Worm (Caenorhabditis elegans) whole organism, L1 larva: ENCODE measurements around the gene F53H2.3.

Experiments
- C34B4.2 ChIP-seq: sonication (generic microtip); optimal IDR thresholded peaks from 2 replicates; lab custom pipeline; 2017; ENCODE audit warnings: mild to moderate bottlenecking, missing genetic modification characterization, missing compliant biosample characterization
- F16B12.6 ChIP-seq: fragments of 150-350 bp; optimal IDR thresholded peaks from 2 replicates; lab custom pipeline; 2014; ENCODE audit warnings: missing biosample characterization, missing genetic modification characterization
- aha-1 ChIP-seq: fragments of 150-350 bp; optimal IDR thresholded peaks from 2 replicates; lab custom pipeline; 2014; ENCODE audit warnings: missing biosample characterization, missing genetic modification characterization
- alr-1 ChIP-seq: fragments of 200-800 bp; sonication (Bioruptor generic); optimal IDR thresholded peaks from 2 replicates; lab custom pipeline; 2018; ENCODE audit warnings: borderline replicate concordance, mild to moderate bottlenecking, missing genetic modification characterization, missing compliant biosample characterization
- aly-2 ChIP-seq: fragments of 150-350 bp; optimal IDR thresholded peaks from 2 replicates; lab custom pipeline; 2014; ENCODE audit warnings: missing biosample characterization, missing genetic modification characterization
- ama-1 ChIP-seq: fragments of 150-350 bp; optimal IDR thresholded peaks from 2 replicates; lab custom pipeline; 2014
- ceh-8 ChIP-seq: fragments of 200-800 bp; sonication (Bioruptor generic); optimal IDR thresholded peaks from 2 replicates; lab custom pipeline; 2018; ENCODE audit warnings: mild to moderate bottlenecking, missing genetic modification characterization, moderate library complexity, missing compliant biosample characterization
- ceh-82 ChIP-seq, 3 experiments: fragments of 150-350 bp in 1 of 3; sonication (generic microtip) in 2 of 3; optimal IDR thresholded peaks; 2 replicates each; lab custom pipeline; 2014 to 2017; ENCODE audit warnings: missing biosample characterization in 3 of 3, missing genetic modification characterization in 3 of 3
- ceh-88 ChIP-seq: fragments of 200-800 bp; sonication (Bioruptor generic); IDR thresholded peaks from 2 replicates; pipeline ENCODE4 v1.3.6; 2022; ENCODE audit warnings: missing genetic modification characterization, missing compliant biosample characterization
- ceh-90 ChIP-seq: sonication (generic microtip); optimal IDR thresholded peaks from 2 replicates; lab custom pipeline; 2016; ENCODE audit warnings: missing genetic modification characterization, missing compliant biosample characterization
- ces-1 ChIP-seq: fragments of 150-350 bp; optimal IDR thresholded peaks from 2 replicates; lab custom pipeline; 2014; ENCODE audit warnings: missing biosample characterization, missing genetic modification reagents, missing genetic modification characterization
- dpl-1 ChIP-seq, 3 experiments: fragments of 150-350 bp in 2 of 3; sonication (generic microtip) in 1 of 3; optimal IDR thresholded peaks; 2 replicates each; lab custom pipeline; 2014 to 2017; ENCODE audit warnings: missing biosample characterization in 3 of 3, missing genetic modification characterization in 3 of 3, missing genetic modification reagents in 3 of 3
- dsc-1 ChIP-seq: sonication (generic microtip); optimal IDR thresholded peaks from 2 replicates; lab custom pipeline; 2016; ENCODE audit warnings: mild to moderate bottlenecking, missing genetic modification characterization, missing compliant biosample characterization
- efl-1 ChIP-seq, 4 experiments: fragments of 150-350 bp; optimal IDR thresholded peaks in 3 of 4; peaks in 1 of 4; 1 replicate in 1 of 4; 2 replicates in 3 of 4; lab custom pipeline; 2014; ENCODE audit warnings: missing biosample characterization in 2 of 4, missing genetic modification characterization in 2 of 4, missing genetic modification reagents in 2 of 4
- ets-5 ChIP-seq: fragments of 200-800 bp; sonication (Bioruptor generic); IDR thresholded peaks from 2 replicates; pipeline ENCODE4 v1.3.6; 2022; ENCODE audit warnings: missing genetic modification characterization, missing compliant biosample characterization
- irx-1 ChIP-seq: sonication (generic microtip); optimal IDR thresholded peaks from 2 replicates; lab custom pipeline; 2016; ENCODE audit warnings: missing genetic modification characterization, missing compliant biosample characterization
- isw-1 ChIP-seq: fragments of 200-800 bp; sonication (Bioruptor generic); IDR thresholded peaks from 2 replicates; pipeline ENCODE4 v1.3.6; 2022; ENCODE audit warnings: missing genetic modification characterization, missing compliant biosample characterization
- jun-1 ChIP-seq: fragments of 150-350 bp; optimal IDR thresholded peaks from 2 replicates; lab custom pipeline; 2014; ENCODE audit warnings: missing biosample characterization, missing genetic modification reagents, missing genetic modification characterization
- lin-13 ChIP-seq: fragments of 150-350 bp; optimal IDR thresholded peaks from 2 replicates; lab custom pipeline; 2014; ENCODE audit warnings: missing biosample characterization, missing genetic modification reagents, missing genetic modification characterization
- lin-14 ChIP-seq: fragments of 200-800 bp; sonication (Bioruptor generic); optimal IDR thresholded peaks from 2 replicates; lab custom pipeline; 2018; ENCODE audit warnings: mild to moderate bottlenecking, missing genetic modification characterization, moderate library complexity, missing compliant biosample characterization
- lin-15B ChIP-seq: fragments of 150-350 bp; sonication (generic microtip); optimal IDR thresholded peaks from 3 replicates; lab custom pipeline; 2014; ENCODE audit warnings: missing biosample characterization, missing genetic modification characterization
- lin-35 ChIP-seq, 2 experiments: fragments of 150-350 bp; optimal IDR thresholded peaks; 2 replicates each; lab custom pipeline; 2014; ENCODE audit warnings: missing biosample characterization in 2 of 2, missing genetic modification characterization in 2 of 2, missing genetic modification reagents in 2 of 2
- lin-39 ChIP-seq: fragments of 150-350 bp; optimal IDR thresholded peaks from 2 replicates; lab custom pipeline; 2014; ENCODE audit warnings: missing biosample characterization, missing genetic modification reagents, missing genetic modification characterization
- lir-3 ChIP-seq: sonication (generic microtip); optimal IDR thresholded peaks from 2 replicates; lab custom pipeline; 2016; ENCODE audit warnings: mild to moderate bottlenecking, missing genetic modification characterization, moderate library complexity, missing compliant biosample characterization; ENCODE audit not compliant: poor library complexity
- mab-9 ChIP-seq: fragments of 200-800 bp; sonication (Bioruptor generic); IDR thresholded peaks from 2 replicates; pipeline ENCODE4 v1.3.6; 2022; ENCODE audit warnings: missing genetic modification reagents, missing genetic modification characterization, missing compliant biosample characterization
- mdl-1 ChIP-seq, 2 experiments: fragments of 150-350 bp; optimal IDR thresholded peaks; 2 replicates each; lab custom pipeline; 2014 to 2017; ENCODE audit warnings: missing biosample characterization in 2 of 2, missing genetic modification characterization in 2 of 2, inconsistent platforms in 1 of 2
- mep-1 ChIP-seq: fragments of 150-350 bp; optimal IDR thresholded peaks from 2 replicates; lab custom pipeline; 2014; ENCODE audit warnings: missing biosample characterization, missing genetic modification characterization
- nhr-11 ChIP-seq: fragments of 150-350 bp; optimal IDR thresholded peaks from 2 replicates; lab custom pipeline; 2014; ENCODE audit warnings: missing biosample characterization, missing genetic modification characterization
- nhr-12 ChIP-seq: sonication (generic microtip); optimal IDR thresholded peaks from 2 replicates; lab custom pipeline; 2017; ENCODE audit warnings: missing biosample characterization, missing genetic modification characterization
- nhr-20 ChIP-seq: sonication (generic microtip); optimal IDR thresholded peaks from 2 replicates; lab custom pipeline; 2016; ENCODE audit warnings: mild to moderate bottlenecking, missing genetic modification characterization, missing compliant biosample characterization
- nhr-237 ChIP-seq: fragments of 150-350 bp; optimal IDR thresholded peaks from 2 replicates; lab custom pipeline; 2014; ENCODE audit warnings: missing biosample characterization, missing genetic modification characterization
- nhr-47 ChIP-seq: sonication (generic microtip); optimal IDR thresholded peaks from 2 replicates; lab custom pipeline; 2016; ENCODE audit warnings: mild to moderate bottlenecking, missing genetic modification characterization, moderate library complexity, missing compliant biosample characterization
- nhr-71 ChIP-seq: sonication (generic microtip); optimal IDR thresholded peaks from 2 replicates; lab custom pipeline; 2016; ENCODE audit warnings: mild to moderate bottlenecking, missing genetic modification characterization, moderate library complexity, missing compliant biosample characterization
- nhr-77 ChIP-seq: fragments of 150-350 bp; optimal IDR thresholded peaks from 2 replicates; lab custom pipeline; 2014; ENCODE audit warnings: missing biosample characterization, missing genetic modification characterization
- nhr-85 ChIP-seq: sonication (generic microtip); peaks from one replicate; lab custom pipeline; 2016; ENCODE audit warnings: missing genetic modification characterization, inconsistent platforms, missing compliant biosample characterization
- nhr-90 ChIP-seq: sonication (generic microtip); optimal IDR thresholded peaks from 2 replicates; lab custom pipeline; 2016; ENCODE audit warnings: mild to moderate bottlenecking, missing genetic modification characterization, missing compliant biosample characterization; ENCODE audit not compliant: poor library complexity
- pag-3 ChIP-seq: sonication (generic microtip); optimal IDR thresholded peaks from 2 replicates; lab custom pipeline; 2017; ENCODE audit warnings: missing genetic modification characterization, mild to moderate bottlenecking, missing compliant biosample characterization, antibody characterized with exemption, borderline replicate concordance; ENCODE audit not compliant: insufficient read depth
- pax-3 ChIP-seq: fragments of 200-800 bp; sonication (Bioruptor generic); optimal IDR thresholded peaks from 2 replicates; lab custom pipeline; 2018; ENCODE audit warnings: mild to moderate bottlenecking, missing genetic modification characterization, moderate library complexity, missing compliant biosample characterization
- skn-1 ChIP-seq: fragments of 150-350 bp; optimal IDR thresholded peaks from 2 replicates; lab custom pipeline; 2014; ENCODE audit warnings: missing biosample characterization, missing genetic modification characterization
- snpc-4 ChIP-seq: fragments of 150-350 bp; optimal IDR thresholded peaks from 2 replicates; lab custom pipeline; 2014; ENCODE audit warnings: missing biosample characterization, missing genetic modification characterization
- snu-23 ChIP-seq: sonication (generic microtip); optimal IDR thresholded peaks from 2 replicates; lab custom pipeline; 2016; ENCODE audit warnings: missing genetic modification characterization, missing compliant biosample characterization
- tbx-2 ChIP-seq: sonication (generic microtip); optimal IDR thresholded peaks from 2 replicates; lab custom pipeline; 2016; ENCODE audit warnings: missing genetic modification characterization, missing compliant biosample characterization
- unc-98 ChIP-seq: fragments of 200-800 bp; sonication (Bioruptor generic); IDR thresholded peaks from 2 replicates; pipeline ENCODE4 v1.3.6; 2022; ENCODE audit warnings: missing genetic modification characterization, missing compliant biosample characterization
- vab-15 ChIP-seq: sonication (generic microtip); optimal IDR thresholded peaks from 2 replicates; lab custom pipeline; 2017; ENCODE audit warnings: missing genotype, mild to moderate bottlenecking, missing genetic modification characterization, missing compliant biosample characterization
- ztf-11 ChIP-seq, 2 experiments: sonication (generic microtip); optimal IDR thresholded peaks; 2 replicates each; lab custom pipeline; 2016 to 2017; ENCODE audit warnings: missing genetic modification characterization in 2 of 2, missing biosample characterization in 1 of 2, missing compliant biosample characterization in 1 of 2
- ztf-4 ChIP-seq: fragments of 150-350 bp; optimal IDR thresholded peaks from 2 replicates; lab custom pipeline; 2014; ENCODE audit warnings: missing biosample characterization, missing genetic modification characterization

The F53H2.3 gene

DNA sequence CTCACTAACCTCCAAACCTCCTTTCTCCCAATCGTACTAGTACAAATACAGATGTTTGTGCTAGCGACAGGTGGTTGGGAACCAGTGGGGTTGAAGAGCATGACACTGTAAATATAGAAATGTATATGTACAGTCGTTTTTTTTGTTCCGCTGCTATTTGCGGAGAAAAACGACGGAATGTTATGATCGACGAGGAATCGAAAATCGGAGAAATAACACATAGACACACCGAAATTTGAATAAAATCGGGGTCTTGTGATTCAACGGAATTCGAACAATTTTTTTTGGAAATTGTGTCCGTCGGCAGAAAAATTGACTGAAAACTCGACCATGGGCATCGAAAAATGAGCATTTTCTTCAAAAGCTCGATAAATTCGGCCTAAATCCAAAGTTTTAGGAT lies at the start of gene F53H2.3:
F53H2.3 (minus strand) TSS at position 101 of the 400 bp plus-strand sequence.
- no peak for TF ChIP-seq nhr-85 (tag; lab: Kevin White, UChicago)
- no peak for TF ChIP-seq unc-98 (GFP tag; lab: Robert Waterston, UW)
- no peak for TF ChIP-seq isw-1
- TF ChIP-seq skn-1 = no peak
- TF ChIP-seq mep-1 = no peak
- TF ChIP-seq ces-1 (GFP tag; lab: Kevin White, UChicago) = no peak
- no peak for TF ChIP-seq dpl-1 (GFP tag; optimal IDR thresholded peaks at IDR 0.05; lab: Kevin White, UChicago)
- no peak for TF ChIP-seq vab-15 (tag; lab: Kevin White, UChicago)
- TF ChIP-seq snpc-4 (tag; lab: Kevin White, UChicago) = no peak
- no peak for TF ChIP-seq ztf-11 (tag; optimal IDR thresholded peaks at IDR 0.05; lab: Kevin White, UChicago)
- no peak for TF ChIP-seq ceh-8 (GFP tag; lab: Kevin White, UChicago)
- TF ChIP-seq mdl-1 (tag; optimal IDR thresholded peaks at IDR 0.05; lab: Kevin White, UChicago) = no peak
- TF ChIP-seq jun-1 = no peak
- no peak for TF ChIP-seq nhr-12 (tag; lab: Kevin White, UChicago)
- TF ChIP-seq nhr-77 (tag; lab: Kevin White, UChicago) = no peak
- TF ChIP-seq nhr-237 (tag; lab: Kevin White, UChicago) = no peak
- TF ChIP-seq ets-5 (GFP tag; lab: Robert Waterston, UW) = no peak

- TF ChIP-seq irx-1 (tag; lab: Kevin White, UChicago) = no peak
- no peak for TF ChIP-seq lin-14
- TF ChIP-seq C34B4.2 = no peak
- no peak for TF ChIP-seq mab-9 (GFP tag; lab: Robert Waterston, UW)
- TF ChIP-seq lir-3 (tag; lab: Kevin White, UChicago) = no peak
Measured at ce11 chrV:20460808-20461207, 49.2 kb upstream of the F53H2.3 start, which contains the start of gene B0250.18. Gene B0250.18 (minus strand): TSS chrV:20460908.

DNA sequence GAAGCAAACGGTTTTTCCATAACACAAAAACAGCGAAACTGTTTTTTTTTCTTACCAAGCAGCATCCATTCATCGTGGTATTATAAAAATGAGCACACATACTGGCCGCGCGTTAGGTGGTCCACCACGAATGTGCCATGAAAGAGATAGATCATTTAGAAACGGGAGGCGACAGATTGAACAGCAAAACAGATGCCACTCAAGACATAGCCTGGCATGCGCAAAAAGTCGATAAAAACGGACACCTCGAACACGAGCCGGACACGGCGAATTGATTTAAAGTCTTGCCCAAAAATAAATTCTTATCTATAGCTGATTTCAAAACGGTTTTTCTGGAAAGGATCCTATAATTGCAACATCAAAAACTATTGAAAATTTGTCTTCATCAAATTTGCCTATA lies 45.6 kb upstream of the F53H2.3 start:
- TF ChIP-seq ceh-82 (tag; optimal IDR thresholded peaks at IDR 0.05; lab: Kevin White, UChicago) (peak in 1 of 3 experiments; percentile 8), pag-3 (tag; lab: Kevin White, UChicago) (peak; percentile 10), lin-14 (no peak), dsc-1 (tag; lab: Kevin White, UChicago) (peak; percentile 44), skn-1 (no peak)

ce11 chrV:20455637-20456036 lies 44.1 kb upstream of the F53H2.3 start:
- no peak for TF ChIP-seq aly-2 (tag; lab: Kevin White, UChicago)
- no peak for TF ChIP-seq ceh-90 (tag; lab: Kevin White, UChicago)
- TF ChIP-seq ama-1 = no peak
- TF ChIP-seq nhr-85 (tag; lab: Kevin White, UChicago) = no peak
- no peak for TF ChIP-seq isw-1
- TF ChIP-seq efl-1 (optimal IDR thresholded peaks at IDR 0.05; lab: Kevin White, UChicago) = peak in 1 of 2 experiments; percentile 23
- TF ChIP-seq efl-1 (GFP tag; optimal IDR thresholded peaks at IDR 0.05 in 1 of 2; lab: Kevin White, UChicago) = peak in 1 of 2 experiments; percentile 73
- no peak for TF ChIP-seq mab-9 (GFP tag; lab: Robert Waterston, UW)
- no peak for TF ChIP-seq ceh-88
- peak; percentile 52 for TF ChIP-seq snu-23 (GFP tag; lab: Kevin White, UChicago)
- TF ChIP-seq ztf-4 = no peak
- no peak for TF ChIP-seq tbx-2 (tag; lab: Kevin White, UChicago)
- TF ChIP-seq nhr-77 (tag; lab: Kevin White, UChicago) = no peak
- no peak for TF ChIP-seq irx-1 (tag; lab: Kevin White, UChicago)
- TF ChIP-seq lin-39 (tag; lab: Kevin White, UChicago) = peak; percentile 13
- TF ChIP-seq nhr-47 (tag; lab: Kevin White, UChicago) = peak; percentile 59
- TF ChIP-seq snpc-4 (tag; lab: Kevin White, UChicago) = peak; percentile 98
- TF ChIP-seq nhr-90 = no peak
- no peak for TF ChIP-seq nhr-11 (tag; lab: Kevin White, UChicago)
- TF ChIP-seq aha-1 (tag; lab: Kevin White, UChicago) = no peak
- TF ChIP-seq alr-1 (tag; lab: Kevin White, UChicago) = no peak
- no peak for TF ChIP-seq nhr-71 (tag; lab: Kevin White, UChicago)
- no peak for TF ChIP-seq pag-3 (tag; lab: Kevin White, UChicago)
- no peak for TF ChIP-seq pax-3 (tag; lab: Kevin White, UChicago)
- TF ChIP-seq nhr-12 (tag; lab: Kevin White, UChicago) = no peak
- no peak for TF ChIP-seq jun-1
- peak in 1 of 2 experiments; percentile 10 for TF ChIP-seq lin-35 (GFP tag; optimal IDR thresholded peaks at IDR 0.05; lab: Kevin White, UChicago)
- TF ChIP-seq vab-15 (tag; lab: Kevin White, UChicago) = no peak
- no peak for TF ChIP-seq lin-15B
- no peak for TF ChIP-seq lin-13
- TF ChIP-seq nhr-20 (tag; lab: Kevin White, UChicago) = peak; percentile 16
- TF ChIP-seq F16B12.6 (tag; lab: Kevin White, UChicago) = no peak
